Fruit fly (Drosophila melanogaster) whole organism, prepupa: ENCODE data around the gene Atat.
A peak's percentile ranks its signal among the peaks of the same experiment; 100 is the strongest.

ENCODE experiments used
- Blimp-1 ChIP-seq: fragments of 200-800 bp; sonication (Bioruptor generic); optimal IDR thresholded peaks from 3 replicates; lab custom pipeline; 2017; ENCODE audit warnings: missing biosample characterization, missing genetic modification characterization, mild to moderate bottlenecking, moderate library complexity, missing genetic modification reagents
- CG11762 ChIP-seq: fragments of 200-800 bp; sonication (Bioruptor generic); optimal IDR thresholded peaks from 3 replicates; lab custom pipeline; 2016; ENCODE audit warnings: missing biosample characterization, missing genetic modification characterization; ENCODE audit not compliant: insufficient read depth
- CG16779 ChIP-seq: fragments of 200-800 bp; sonication (Bioruptor generic); optimal IDR thresholded peaks from 3 replicates; lab custom pipeline; 2017; ENCODE audit warnings: missing biosample characterization, mild to moderate bottlenecking, missing genetic modification characterization
- CG6854 ChIP-seq: fragments of 200-800 bp; sonication (Bioruptor generic); optimal IDR thresholded peaks from 2 replicates; lab custom pipeline; 2017; ENCODE audit warnings: missing biosample characterization, mild to moderate bottlenecking, missing genetic modification characterization
- Gug ChIP-seq: fragments of 200-800 bp; sonication (Bioruptor generic); IDR thresholded peaks from 2 replicates; pipeline ENCODE4 v1.3.6; 2022; ENCODE audit warnings: missing biosample characterization, missing genetic modification characterization
- Sox102F ChIP-seq: fragments of 200-800 bp; sonication (Bioruptor generic); optimal IDR thresholded peaks from 2 replicates; lab custom pipeline; 2016; ENCODE audit warnings: missing biosample characterization, mild to moderate bottlenecking, missing genetic modification characterization
- svp ChIP-seq: fragments of 200-800 bp; sonication (Bioruptor generic); peaks from one replicate; lab custom pipeline; 2016; ENCODE audit warnings: missing biosample characterization, missing genetic modification characterization

DNA sequence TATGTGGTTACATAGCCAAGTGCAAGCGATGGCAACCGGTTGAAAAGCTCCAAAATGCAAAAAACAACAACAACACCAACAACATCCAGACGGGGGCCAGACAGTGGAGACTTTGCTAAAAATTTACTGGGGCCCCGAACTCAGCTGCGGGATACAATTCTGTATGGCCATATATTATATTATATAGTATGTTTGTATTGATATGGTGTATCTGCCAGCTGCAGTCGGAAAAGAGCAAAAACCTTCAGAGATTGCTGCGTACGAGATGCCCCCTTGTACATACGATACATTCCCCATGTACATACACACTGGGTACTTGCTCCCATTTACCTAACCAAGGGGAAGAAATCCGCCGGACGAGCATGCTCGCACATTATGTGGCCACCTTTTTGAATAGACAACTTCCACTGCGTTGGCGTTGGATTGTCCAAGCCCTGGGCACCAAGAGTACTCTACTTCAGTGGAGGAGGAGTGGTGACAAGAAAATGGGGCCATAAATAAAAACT, 46.2 kb downstream of the Atat start:
- TF ChIP-seq Sox102F (GFP tag; lab: Kevin White, UChicago) = no peak
- TF ChIP-seq Blimp-1 = no peak
- TF ChIP-seq Gug (GFP tag; lab: Robert Waterston, UW) = no peak
- TF ChIP-seq CG11762 (GFP tag; lab: Kevin White, UChicago) = no peak
- TF ChIP-seq CG16779 = no peak
- no peak for TF ChIP-seq CG6854 (GFP tag; lab: Kevin White, UChicago)
- peak; percentile 73 for TF ChIP-seq svp (GFP tag; lab: Kevin White, UChicago)
